Fruit fly (Drosophila melanogaster): ENCODE results near the gene LysRS.

DNA sequence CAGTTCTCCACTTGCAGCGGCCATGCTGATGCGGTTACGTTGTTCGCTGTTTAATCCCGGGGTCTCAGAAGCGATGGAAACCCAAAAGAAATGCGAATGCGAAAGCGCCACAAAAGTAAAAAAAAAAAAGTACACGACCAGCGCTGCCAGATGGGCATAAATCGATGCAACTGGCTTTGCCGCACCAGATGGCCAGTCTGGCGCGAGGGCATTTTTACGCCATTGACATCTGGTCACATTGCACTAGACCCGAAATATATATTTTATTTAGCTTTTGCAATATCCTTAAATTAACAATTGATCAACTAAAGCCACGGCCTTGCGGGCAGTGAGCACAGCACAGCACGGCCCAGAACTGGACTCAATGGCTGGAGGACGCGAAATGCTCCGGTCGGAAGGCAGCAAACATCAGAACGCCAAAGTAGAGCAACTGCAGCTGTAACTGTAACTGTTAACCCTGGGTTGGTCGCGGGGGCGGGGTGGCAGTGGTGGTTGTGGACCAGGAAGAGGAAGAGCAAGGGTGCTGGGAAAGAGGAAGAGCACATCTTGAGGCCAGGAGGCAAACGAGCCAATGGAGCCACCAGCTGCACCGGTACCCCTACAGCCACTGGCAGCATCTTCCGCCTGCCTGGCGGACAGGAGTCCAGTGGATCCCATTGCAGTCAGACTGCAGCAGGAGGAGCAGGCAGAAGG, at the start of gene LysRS, which contains the start of gene Hecw:
- TF ChIP-seq pan (optimal IDR thresholded peaks at IDR 0.05) (no peak), psq (optimal IDR thresholded peaks at IDR 0.05) (no peak), CG8478 (optimal IDR thresholded peaks at IDR 0.05) (no peak)
